Worm (Caenorhabditis elegans): ENCODE data around the gene cwf-19L2.

cwf-19L2 gene

DNA sequence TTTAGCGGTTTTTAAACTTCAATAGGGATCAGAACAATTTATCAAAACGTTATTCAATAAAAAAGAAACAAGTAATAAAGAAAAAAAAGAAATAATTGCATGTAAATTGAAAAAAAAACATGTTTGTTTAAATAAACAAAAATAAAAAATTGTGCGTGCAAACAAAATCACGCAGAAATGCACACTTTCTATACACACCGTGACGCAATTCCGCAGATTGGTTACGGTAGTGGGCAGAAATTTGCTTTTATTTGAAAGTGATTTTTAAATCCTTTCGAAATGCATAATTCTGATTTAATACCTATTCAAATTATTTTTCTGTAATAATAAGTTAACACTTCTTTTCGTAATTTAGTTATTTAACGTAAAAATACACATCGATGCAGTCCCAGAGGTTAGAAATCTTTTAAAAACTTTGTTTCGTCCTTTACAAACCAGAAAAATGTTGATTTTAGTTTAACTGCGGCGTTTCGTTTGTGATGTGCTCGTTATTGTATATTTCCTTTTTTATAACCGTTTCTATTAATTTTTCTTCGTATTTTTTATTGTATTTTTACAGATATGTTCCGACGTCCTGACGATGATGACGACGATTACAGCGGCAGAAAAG, at the start of gene cwf-19L2:
cwf-19L2 (plus strand) TSS at position 560 of the 610 bp plus-strand sequence.
- TF ChIP-seq unc-62 (GFP tag; optimal IDR thresholded peaks at IDR 0.05): no peak

ce11 chrIII:7246389-7246788, 47.0 kb upstream of the cwf-19L2 start:
- no peak for TF ChIP-seq unc-62 (GFP tag; optimal IDR thresholded peaks at IDR 0.05)

- no peak for TF ChIP-seq unc-62 (GFP tag; optimal IDR thresholded peaks at IDR 0.05)
Measured at ce11 chrIII:7247740-7248139, 45.7 kb upstream of the cwf-19L2 start, which contains the start of gene zmp-6. Gene zmp-6, minus strand, starts transcription at chrIII:7247840.

DNA sequence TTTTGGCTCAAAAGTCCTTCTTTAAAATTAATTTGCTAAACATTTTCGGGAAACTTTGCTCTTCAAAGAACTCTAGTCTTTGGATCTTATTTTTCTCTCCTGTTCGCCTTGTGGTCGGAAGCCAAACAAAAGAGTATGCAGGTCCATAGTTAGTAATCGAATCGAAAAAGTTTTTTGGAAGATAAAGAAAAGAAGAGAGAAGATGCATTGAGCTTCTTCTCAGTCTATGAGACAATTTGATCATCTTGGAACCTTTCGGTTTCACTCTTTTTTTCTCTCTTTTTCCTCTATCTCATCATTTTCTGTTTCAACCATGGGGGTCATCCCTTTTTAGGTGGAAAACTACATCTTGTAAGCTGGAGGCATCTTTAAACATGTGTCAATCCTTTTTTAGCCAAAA, 39.8 kb upstream of the cwf-19L2 start:
- no peak for TF ChIP-seq unc-62 (GFP tag; optimal IDR thresholded peaks at IDR 0.05)

- TF ChIP-seq unc-62 (GFP tag; optimal IDR thresholded peaks at IDR 0.05): no peak
Measured at ce11 chrIII:7258931-7259330, 34.5 kb upstream of the cwf-19L2 start, which contains the start of gene B0361.4. Gene B0361.4, plus strand, starts transcription at chrIII:7258991.

DNA sequence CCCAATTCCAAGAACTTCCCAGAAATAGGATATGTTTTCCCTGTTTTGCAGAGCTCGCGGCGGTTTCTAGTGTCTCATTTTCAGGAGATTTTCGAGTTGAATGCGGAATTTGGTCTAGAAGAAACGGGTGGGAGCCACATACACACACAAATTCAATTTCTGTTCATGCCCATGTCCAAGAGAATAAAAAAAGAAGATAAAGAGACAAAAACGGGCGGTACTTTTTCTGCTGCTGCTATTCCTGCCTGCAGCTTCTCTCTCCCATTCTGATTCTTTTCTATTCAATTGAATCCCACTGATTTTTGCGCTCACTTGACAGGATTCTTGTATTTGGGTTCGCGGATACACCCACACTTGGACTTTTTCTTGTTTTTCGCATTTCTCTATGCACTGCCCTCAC, 30.8 kb upstream of the cwf-19L2 start:
- no peak for TF ChIP-seq unc-62 (GFP tag; optimal IDR thresholded peaks at IDR 0.05)

DNA sequence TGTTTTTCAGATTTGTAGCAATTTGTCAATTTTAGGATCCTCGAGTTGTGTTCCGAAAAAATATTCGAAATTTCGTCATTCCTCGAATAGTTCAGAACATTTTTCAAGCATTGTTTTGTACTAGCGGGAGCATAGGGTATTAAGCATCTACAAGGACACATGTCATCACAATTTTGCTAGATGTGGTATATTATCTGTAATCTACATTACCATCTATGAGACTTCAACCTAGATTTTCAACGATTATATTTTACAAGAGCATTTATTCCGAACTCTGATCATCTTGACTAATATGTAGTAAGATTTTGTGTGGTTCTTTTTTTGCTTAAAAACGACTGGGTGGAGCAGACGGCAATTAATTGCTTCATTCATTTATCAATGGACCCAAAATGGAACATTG, 30.4 kb upstream of the cwf-19L2 start:
- TF ChIP-seq unc-62 (GFP tag; optimal IDR thresholded peaks at IDR 0.05): no peak

DNA sequence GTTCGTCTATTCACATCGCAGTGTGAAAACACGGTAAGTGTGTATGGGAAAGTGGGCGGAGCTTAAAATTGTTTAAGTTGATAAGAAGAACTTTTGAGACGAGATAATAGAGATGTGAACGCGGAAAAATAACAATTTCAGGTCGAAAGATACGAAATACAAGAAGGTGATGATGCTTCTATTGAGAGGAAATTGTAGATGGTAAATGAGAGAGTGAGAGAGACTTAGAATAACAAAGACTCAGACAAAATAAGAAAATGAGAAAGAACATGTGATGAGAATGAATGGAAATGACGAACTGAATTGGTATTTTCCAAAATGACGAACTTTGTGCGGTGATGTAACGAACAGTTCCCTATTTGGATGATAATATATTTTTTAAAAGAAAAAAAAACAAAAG, 22.4 kb upstream of the cwf-19L2 start:
- TF ChIP-seq unc-62 (GFP tag; optimal IDR thresholded peaks at IDR 0.05): no peak

- no peak for TF ChIP-seq unc-62 (GFP tag; optimal IDR thresholded peaks at IDR 0.05)
Measured at ce11 chrIII:7272088-7272487, 21.3 kb upstream of the cwf-19L2 start.

- TF ChIP-seq unc-62 (GFP tag; optimal IDR thresholded peaks at IDR 0.05): no peak
Measured at ce11 chrIII:7272828-7273227, 20.6 kb upstream of the cwf-19L2 start.

DNA sequence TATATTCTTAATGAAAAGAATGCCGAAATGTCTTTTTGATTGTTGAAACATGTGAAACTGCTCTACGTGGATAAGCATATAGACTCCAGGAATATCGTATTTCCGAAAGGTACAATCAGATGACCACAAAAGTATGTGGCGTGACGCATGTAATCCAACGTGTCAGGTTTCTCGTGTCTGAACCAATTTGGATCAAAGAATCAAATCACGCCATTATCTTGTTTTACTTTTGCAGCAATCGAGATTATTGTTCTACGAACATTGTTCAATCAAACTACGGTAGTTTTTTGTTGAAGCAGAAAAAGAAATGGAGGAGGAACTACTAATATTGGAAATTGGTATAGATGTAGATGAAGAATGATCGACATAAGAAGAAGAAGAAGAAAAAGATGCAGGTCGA, 19.7 kb upstream of the cwf-19L2 start:
- TF ChIP-seq unc-62 (GFP tag; optimal IDR thresholded peaks at IDR 0.05): no peak

- no peak for TF ChIP-seq unc-62 (GFP tag; optimal IDR thresholded peaks at IDR 0.05)
Measured at ce11 chrIII:7275296-7275695, 18.1 kb upstream of the cwf-19L2 start, which contains the start of gene psd-1. Gene psd-1, minus strand, starts transcription at chrIII:7275396.

ce11 chrIII:7277228-7277627, 16.2 kb upstream of the cwf-19L2 start, which contains the start of the genes spot-1 and B0361.11:
Gene spot-1, minus strand, starts transcription at chrIII:7277274.
Gene B0361.11, plus strand, starts transcription at chrIII:7277599.
- no peak for TF ChIP-seq unc-62 (GFP tag; optimal IDR thresholded peaks at IDR 0.05)

DNA sequence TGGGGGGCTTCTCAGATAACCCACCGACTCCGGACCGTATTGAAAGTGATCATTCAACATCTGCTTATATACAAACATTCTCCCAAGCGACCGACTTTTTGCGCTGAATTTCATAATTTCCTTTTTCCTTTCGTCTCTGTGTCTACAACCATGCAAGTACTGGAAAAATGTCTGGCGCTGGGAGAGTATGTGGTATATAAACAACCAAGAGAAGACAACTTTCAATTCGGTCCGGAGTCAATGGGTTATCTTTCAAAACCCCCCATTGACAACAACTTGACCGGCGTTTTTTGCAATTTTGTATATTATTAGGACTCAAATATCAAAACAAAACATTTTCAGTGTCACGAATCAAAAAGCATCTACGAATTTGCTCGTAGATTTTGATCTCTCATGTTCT, 14.9 kb upstream of the cwf-19L2 start:
- no peak for TF ChIP-seq unc-62 (GFP tag; optimal IDR thresholded peaks at IDR 0.05)

DNA sequence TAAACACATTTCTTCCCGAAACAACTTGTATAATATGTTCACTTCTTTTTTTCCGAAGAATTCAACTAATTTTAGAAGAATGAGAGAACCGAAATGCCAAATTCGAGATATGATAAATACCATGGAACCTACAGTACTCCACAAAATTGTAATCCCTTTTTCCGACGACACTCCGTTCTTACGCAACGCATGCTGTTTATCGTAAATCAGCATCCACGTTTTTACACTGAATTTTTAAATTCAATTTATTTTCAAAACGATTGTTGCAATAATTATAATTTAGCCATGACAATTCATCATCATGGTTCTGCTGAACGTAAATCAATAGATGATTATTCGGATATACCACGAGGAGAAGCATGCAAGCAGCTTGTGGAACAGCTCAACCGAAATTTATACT, 12.3 kb upstream of the cwf-19L2 start, which contains the start of gene B0361.3:
B0361.3 (plus strand) TSS at position 284 of the 400 bp plus-strand sequence.
- no peak for TF ChIP-seq unc-62 (GFP tag; optimal IDR thresholded peaks at IDR 0.05)

- no peak for TF ChIP-seq unc-62 (GFP tag; optimal IDR thresholded peaks at IDR 0.05)
Measured at ce11 chrIII:7285783-7286182, 7.7 kb upstream of the cwf-19L2 start, which contains the start of gene pho-5. Gene pho-5, minus strand, starts transcription at chrIII:7285883.

DNA sequence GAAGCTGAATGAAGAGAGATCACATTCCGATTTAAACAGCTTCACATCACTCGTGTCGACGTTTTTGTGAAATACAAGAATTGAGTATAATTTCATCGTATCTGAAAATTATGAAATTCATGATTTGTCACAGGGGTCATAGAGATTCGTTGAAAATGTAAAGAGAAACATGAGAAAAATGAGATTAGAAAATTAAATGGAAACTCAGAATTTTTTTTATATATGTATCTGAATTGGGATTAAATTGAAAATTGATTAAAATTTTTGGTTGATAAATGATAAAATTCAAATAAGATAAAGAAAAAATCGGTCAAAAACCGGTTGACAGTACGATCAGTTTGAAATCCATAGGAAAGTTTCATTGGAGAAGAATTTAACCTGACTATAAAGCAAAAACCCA, 5.9 kb upstream of the cwf-19L2 start, which contains the start of gene ykt-6:
ykt-6 (minus strand) TSS at position 101 of the 400 bp plus-strand sequence.
- TF ChIP-seq unc-62 (GFP tag; optimal IDR thresholded peaks at IDR 0.05): no peak

Measured in whole organism, dauer.